Worm (Caenorhabditis elegans): ENCODE data around the gene W09D6.5.

Gene W09D6.5

ce11 chrIII:11095687-11096086, 7.4 kb downstream of the W09D6.5 start:
- TF ChIP-seq lsy-2 (tag; optimal IDR thresholded peaks at IDR 0.05) (no peak), hlh-1 (tag; optimal IDR thresholded peaks at IDR 0.05) (no peak), lin-32 (GFP tag; optimal IDR thresholded peaks at IDR 0.05) (no peak), mep-1 (tag; optimal IDR thresholded peaks at IDR 0.05) (no peak), ces-1 (GFP tag; optimal IDR thresholded peaks at IDR 0.05) (no peak), tbx-8 (GFP tag; optimal IDR thresholded peaks at IDR 0.05) (no peak), nhr-2 (tag; optimal IDR thresholded peaks at IDR 0.05) (no peak), nhr-76 (tag; optimal IDR thresholded peaks at IDR 0.05) (no peak), mab-5 (tag; optimal IDR thresholded peaks at IDR 0.05) (no peak), unc-120 (tag; optimal IDR thresholded peaks at IDR 0.05; ENCODE audit: poor library complexity, severe bottlenecking) (no peak), nhr-237 (tag; optimal IDR thresholded peaks at IDR 0.05) (no peak), ceh-39 (tag; optimal IDR thresholded peaks at IDR 0.05) (no peak), flh-1 (GFP tag; optimal IDR thresholded peaks at IDR 0.05) (no peak)

- TF ChIP-seq nhr-12 (tag; optimal IDR thresholded peaks at IDR 0.05) (no peak), lin-13 (tag; optimal IDR thresholded peaks at IDR 0.05) (no peak), mab-5 (tag; optimal IDR thresholded peaks at IDR 0.05) (no peak), pha-4 (tag; optimal IDR thresholded peaks at IDR 0.05) (no peak), mls-2 (tag; optimal IDR thresholded peaks at IDR 0.05) (no peak), mep-1 (tag; optimal IDR thresholded peaks at IDR 0.05) (no peak), unc-39 (tag; optimal IDR thresholded peaks at IDR 0.05) (no peak), ceh-39 (tag; optimal IDR thresholded peaks at IDR 0.05) (no peak), tbx-8 (GFP tag; optimal IDR thresholded peaks at IDR 0.05) (no peak), nhr-2 (tag; optimal IDR thresholded peaks at IDR 0.05) (no peak), ham-2 (GFP tag; optimal IDR thresholded peaks at IDR 0.05) (no peak)
Observed at ce11 chrIII:11099864-11100263, 11.6 kb downstream of the W09D6.5 start, which contains the start of gene hmt-1. Gene hmt-1, minus strand, starts transcription at chrIII:11099964.

- TF ChIP-seq unc-120 (tag; optimal IDR thresholded peaks at IDR 0.05; ENCODE audit: poor library complexity, severe bottlenecking) (no peak), nhr-237 (tag; optimal IDR thresholded peaks at IDR 0.05) (no peak), nhr-76 (tag; optimal IDR thresholded peaks at IDR 0.05) (no peak), bed-3 (GFP tag; optimal IDR thresholded peaks at IDR 0.05) (no peak), unc-39 (tag; optimal IDR thresholded peaks at IDR 0.05) (no peak), ceh-43 (GFP tag; optimal IDR thresholded peaks at IDR 0.05) (no peak)
Observed at ce11 chrIII:11101246-11101645, 13.0 kb downstream of the W09D6.5 start.

ce11 chrIII:11107327-11107726, 19.0 kb downstream of the W09D6.5 start:
- no peak for TF ChIP-seq drap-1 (GFP tag; optimal IDR thresholded peaks at IDR 0.05)
- TF ChIP-seq unc-39 (tag; optimal IDR thresholded peaks at IDR 0.05) = no peak
- no peak for TF ChIP-seq unc-120 (tag; optimal IDR thresholded peaks at IDR 0.05; ENCODE audit: poor library complexity, severe bottlenecking)
- no peak for TF ChIP-seq ztf-11 (tag; optimal IDR thresholded peaks at IDR 0.05)
- no peak for TF ChIP-seq mep-1 (tag; optimal IDR thresholded peaks at IDR 0.05)
- TF ChIP-seq zip-8 (tag; optimal IDR thresholded peaks at IDR 0.05) = no peak
- no peak for TF ChIP-seq nhr-2 (tag; optimal IDR thresholded peaks at IDR 0.05)
- TF ChIP-seq nhr-12 (tag; optimal IDR thresholded peaks at IDR 0.05) = no peak
- no peak for TF ChIP-seq sptf-1 (tag; optimal IDR thresholded peaks at IDR 0.05)
- no peak for TF ChIP-seq mls-2 (tag; optimal IDR thresholded peaks at IDR 0.05)
- no peak for TF ChIP-seq cnd-1 (tag; optimal IDR thresholded peaks at IDR 0.05)
- TF ChIP-seq nhr-237 (tag; optimal IDR thresholded peaks at IDR 0.05) = no peak
- no peak for TF ChIP-seq ham-2 (GFP tag; optimal IDR thresholded peaks at IDR 0.05)

- TF ChIP-seq ceh-39 (tag; optimal IDR thresholded peaks at IDR 0.05) (no peak), bed-3 (GFP tag; optimal IDR thresholded peaks at IDR 0.05) (no peak), elt-1 (tag; optimal IDR thresholded peaks at IDR 0.05; ENCODE audit: borderline replicate concordance, insufficient read depth) (no peak), unc-120 (tag; optimal IDR thresholded peaks at IDR 0.05; ENCODE audit: poor library complexity, severe bottlenecking) (no peak), mls-2 (tag; optimal IDR thresholded peaks at IDR 0.05) (peak; percentile 53), blmp-1 (tag; optimal IDR thresholded peaks at IDR 0.05) (no peak), drap-1 (GFP tag; optimal IDR thresholded peaks at IDR 0.05) (peak; percentile 4), zip-8 (tag; optimal IDR thresholded peaks at IDR 0.05) (no peak), tbx-8 (GFP tag; optimal IDR thresholded peaks at IDR 0.05) (no peak), flh-1 (GFP tag; optimal IDR thresholded peaks at IDR 0.05) (no peak), nhr-237 (tag; optimal IDR thresholded peaks at IDR 0.05) (no peak), ceh-43 (GFP tag; optimal IDR thresholded peaks at IDR 0.05) (no peak), ces-1 (GFP tag; optimal IDR thresholded peaks at IDR 0.05) (peak; percentile 40), lin-32 (GFP tag; optimal IDR thresholded peaks at IDR 0.05) (no peak), cnd-1 (tag; optimal IDR thresholded peaks at IDR 0.05) (no peak), ceh-83 (GFP tag; optimal IDR thresholded peaks at IDR 0.05) (no peak), unc-39 (tag; optimal IDR thresholded peaks at IDR 0.05) (no peak), ztf-11 (tag; optimal IDR thresholded peaks at IDR 0.05) (no peak), elt-3 (tag; optimal IDR thresholded peaks at IDR 0.05) (no peak), nhr-2 (tag; optimal IDR thresholded peaks at IDR 0.05) (no peak), sptf-1 (tag; optimal IDR thresholded peaks at IDR 0.05) (peak; percentile 74), mep-1 (tag; optimal IDR thresholded peaks at IDR 0.05) (peak; percentile 51), lin-13 (tag; optimal IDR thresholded peaks at IDR 0.05) (no peak), nhr-76 (tag; optimal IDR thresholded peaks at IDR 0.05) (no peak), lsy-2 (tag; optimal IDR thresholded peaks at IDR 0.05) (peak; percentile 33), nhr-12 (tag; optimal IDR thresholded peaks at IDR 0.05) (no peak), mab-5 (tag; optimal IDR thresholded peaks at IDR 0.05) (no peak), unc-62 (GFP tag; optimal IDR thresholded peaks at IDR 0.05) (no peak), sem-2 (GFP tag; optimal IDR thresholded peaks at IDR 0.05) (no peak), M03D4.4 (tag; optimal IDR thresholded peaks at IDR 0.05) (peak; percentile 14), pha-4 (tag; optimal IDR thresholded peaks at IDR 0.05) (peak; percentile 14), nhr-28 (tag; optimal IDR thresholded peaks at IDR 0.05) (no peak), hlh-1 (tag; optimal IDR thresholded peaks at IDR 0.05) (no peak), snpc-4 (tag; optimal IDR thresholded peaks at IDR 0.05) (no peak), ham-2 (GFP tag; optimal IDR thresholded peaks at IDR 0.05) (no peak)
Observed at ce11 chrIII:11110756-11111155, 22.5 kb downstream of the W09D6.5 start.
